Fruit fly (Drosophila melanogaster): ENCODE data around the gene CG1965.

CG1965 gene

dm6 chr3R:7031553-7031952, 35.6 kb upstream of the CG1965 start:
- TF ChIP-seq gl (tag; optimal IDR thresholded peaks at IDR 0.05) (no peak), CG17806 (tag; optimal IDR thresholded peaks at IDR 0.05) (no peak), Pif1A (GFP tag; optimal IDR thresholded peaks at IDR 0.05) (no peak), EcR (GFP tag; optimal IDR thresholded peaks at IDR 0.05) (no peak), CG14655 (GFP tag; optimal IDR thresholded peaks at IDR 0.05) (no peak)

dm6 chr3R:7033707-7034106, 33.5 kb upstream of the CG1965 start:
- TF ChIP-seq CG10348 (GFP tag; IDR thresholded peaks at IDR 0.05): no peak
- TF ChIP-seq Pif1B (GFP tag; optimal IDR thresholded peaks at IDR 0.05): no peak
- no peak for TF ChIP-seq Ets98B (GFP tag; IDR thresholded peaks at IDR 0.05)
- no peak for TF ChIP-seq CG13204 (GFP tag; optimal IDR thresholded peaks at IDR 0.05)
- TF ChIP-seq CG9948 (tag; optimal IDR thresholded peaks at IDR 0.05): no peak
- TF ChIP-seq Pif1A (GFP tag; optimal IDR thresholded peaks at IDR 0.05): no peak

- no peak for TF ChIP-seq CG14655 (GFP tag; optimal IDR thresholded peaks at IDR 0.05)
- no peak for TF ChIP-seq CG13204 (GFP tag; optimal IDR thresholded peaks at IDR 0.05)
- no peak for TF ChIP-seq EcR (GFP tag; optimal IDR thresholded peaks at IDR 0.05)
- no peak for TF ChIP-seq CG32121 (GFP tag; IDR thresholded peaks at IDR 0.05)
- no peak for TF ChIP-seq Snoo (tag; optimal IDR thresholded peaks at IDR 0.05)
- TF ChIP-seq Pif1A (GFP tag; optimal IDR thresholded peaks at IDR 0.05): no peak
These were observed 32.8 kb upstream of the CG1965 start for dm6 chr3R:7034440-7034839.

dm6 chr3R:7035703-7036266, 31.4 kb upstream of the CG1965 start:
- TF ChIP-seq CG13204 (GFP tag; optimal IDR thresholded peaks at IDR 0.05) (no peak), Snoo (tag; optimal IDR thresholded peaks at IDR 0.05) (no peak), fd96Ca (GFP tag; IDR thresholded peaks at IDR 0.05) (no peak), Ets98B (GFP tag; IDR thresholded peaks at IDR 0.05) (no peak), CG34367 (tag; optimal IDR thresholded peaks at IDR 0.05) (no peak), Pif1A (GFP tag; optimal IDR thresholded peaks at IDR 0.05) (no peak), CG8301 (tag; optimal IDR thresholded peaks at IDR 0.05) (no peak), CG17806 (tag; optimal IDR thresholded peaks at IDR 0.05) (no peak), gl (tag; optimal IDR thresholded peaks at IDR 0.05) (no peak), EcR (GFP tag; optimal IDR thresholded peaks at IDR 0.05) (no peak), CG32121 (GFP tag; IDR thresholded peaks at IDR 0.05) (no peak), CG9948 (tag; optimal IDR thresholded peaks at IDR 0.05) (no peak), CG4496 (GFP tag; IDR thresholded peaks at IDR 0.05) (no peak), Pif1B (GFP tag; optimal IDR thresholded peaks at IDR 0.05) (no peak), rn (GFP tag; IDR thresholded peaks at IDR 0.05) (no peak), CG10348 (GFP tag; IDR thresholded peaks at IDR 0.05) (no peak), D1 (tag; optimal IDR thresholded peaks at IDR 0.05) (no peak), CG12605 (GFP tag; IDR thresholded peaks at IDR 0.05) (no peak)

- TF ChIP-seq CG17806 (tag; optimal IDR thresholded peaks at IDR 0.05) (no peak), CG10348 (GFP tag; IDR thresholded peaks at IDR 0.05) (no peak), CG8301 (tag; optimal IDR thresholded peaks at IDR 0.05) (no peak), CG12605 (GFP tag; IDR thresholded peaks at IDR 0.05) (no peak), CG14655 (GFP tag; optimal IDR thresholded peaks at IDR 0.05) (peak; percentile 8), CG4496 (GFP tag; IDR thresholded peaks at IDR 0.05) (peak; percentile 9; the same call in 1 of the 3 replicates), EcR (GFP tag; optimal IDR thresholded peaks at IDR 0.05) (no peak), CG34367 (tag; optimal IDR thresholded peaks at IDR 0.05) (no peak), CG8159 (tag; optimal IDR thresholded peaks at IDR 0.05) (peak; percentile 5), CG13204 (GFP tag; optimal IDR thresholded peaks at IDR 0.05) (no peak), Pif1A (GFP tag; optimal IDR thresholded peaks at IDR 0.05) (peak; percentile 17), Pif1B (GFP tag; optimal IDR thresholded peaks at IDR 0.05) (peak; percentile 7), rn (GFP tag; IDR thresholded peaks at IDR 0.05) (no peak), CG15710 (tag; optimal IDR thresholded peaks at IDR 0.05) (no peak), Ets98B (GFP tag; IDR thresholded peaks at IDR 0.05) (no peak), fd96Ca (GFP tag; IDR thresholded peaks at IDR 0.05) (peak; percentile 41; the same call in 1 of the 3 replicates), D1 (tag; optimal IDR thresholded peaks at IDR 0.05) (no peak)
These were observed 29.9 kb upstream of the CG1965 start for dm6 chr3R:7037250-7037802.

- peak; percentile 72 for TF ChIP-seq CG8159 (tag; optimal IDR thresholded peaks at IDR 0.05)
- no peak for TF ChIP-seq CG9948 (tag; optimal IDR thresholded peaks at IDR 0.05)
These were observed 26.3 kb upstream of the CG1965 start for dm6 chr3R:7040894-7041293.

- no peak for TF ChIP-seq Pif1A (GFP tag; optimal IDR thresholded peaks at IDR 0.05)
- TF ChIP-seq Pif1B (GFP tag; optimal IDR thresholded peaks at IDR 0.05): no peak
- no peak for TF ChIP-seq CG4496 (GFP tag; IDR thresholded peaks at IDR 0.05)
- TF ChIP-seq CG8159 (tag; optimal IDR thresholded peaks at IDR 0.05): no peak
- TF ChIP-seq CG9948 (tag; optimal IDR thresholded peaks at IDR 0.05): no peak
- TF ChIP-seq CG10348 (GFP tag; IDR thresholded peaks at IDR 0.05): no peak
- TF ChIP-seq CG15710 (tag; optimal IDR thresholded peaks at IDR 0.05): no peak
- TF ChIP-seq CG12605 (GFP tag; IDR thresholded peaks at IDR 0.05): no peak
- no peak for TF ChIP-seq CG32121 (GFP tag; IDR thresholded peaks at IDR 0.05)
- no peak for TF ChIP-seq Ets98B (GFP tag; IDR thresholded peaks at IDR 0.05)
- no peak for TF ChIP-seq CG34367 (tag; optimal IDR thresholded peaks at IDR 0.05)
- no peak for TF ChIP-seq CG14655 (GFP tag; optimal IDR thresholded peaks at IDR 0.05)
- no peak for TF ChIP-seq CG17806 (tag; optimal IDR thresholded peaks at IDR 0.05)
- TF ChIP-seq Snoo (tag; optimal IDR thresholded peaks at IDR 0.05): no peak
- TF ChIP-seq gl (tag; optimal IDR thresholded peaks at IDR 0.05): no peak
- no peak for TF ChIP-seq CG8301 (tag; optimal IDR thresholded peaks at IDR 0.05)
- no peak for TF ChIP-seq D1 (tag; optimal IDR thresholded peaks at IDR 0.05)
- TF ChIP-seq fd96Ca (GFP tag; IDR thresholded peaks at IDR 0.05): no peak
- TF ChIP-seq CG13204 (GFP tag; optimal IDR thresholded peaks at IDR 0.05): no peak
- TF ChIP-seq rn (GFP tag; IDR thresholded peaks at IDR 0.05): no peak
These were observed 23.2 kb upstream of the CG1965 start for dm6 chr3R:7044016-7044415.
